Worm (Caenorhabditis elegans) whole organism, young adult: Measurements from ENCODE around the gene B0513.90.

Experiments used
- B0261.1 ChIP-seq: sonication (generic microtip); optimal IDR thresholded peaks from 2 replicates; lab custom pipeline; 2016; ENCODE audit warnings: mild to moderate bottlenecking, missing genetic modification characterization, moderate library complexity, missing compliant biosample characterization
- K12H6.12 ChIP-seq: fragments of 200-800 bp; sonication (Bioruptor generic); optimal IDR thresholded peaks from 2 replicates; lab custom pipeline; 2018; ENCODE audit warnings: mild to moderate bottlenecking, missing genetic modification characterization, missing compliant biosample characterization
- Y53F4B.3 ChIP-seq: fragments of 200-800 bp; sonication (Bioruptor generic); IDR thresholded peaks from 2 replicates; pipeline ENCODE4 v1.3.6; 2022; ENCODE audit warnings: missing genetic modification reagents, missing genetic modification characterization, missing compliant biosample characterization
- Y95B8A.8 ChIP-seq: fragments of 200-800 bp; sonication (Bioruptor generic); IDR thresholded peaks from 2 replicates; pipeline ENCODE4 v1.3.6; 2022; ENCODE audit warnings: missing genetic modification reagents, missing genetic modification characterization, missing compliant biosample characterization
- ZK185.1 ChIP-seq: sonication (generic microtip); optimal IDR thresholded peaks from 2 replicates; lab custom pipeline; 2016; ENCODE audit warnings: mild to moderate bottlenecking, missing genetic modification characterization, missing compliant biosample characterization; ENCODE audit not compliant: poor library complexity, severe bottlenecking
- akir-1 ChIP-seq: fragments of 200-800 bp; sonication (Bioruptor generic); optimal IDR thresholded peaks from 2 replicates; lab custom pipeline; 2018; ENCODE audit warnings: mild to moderate bottlenecking, missing genetic modification characterization, moderate library complexity, missing compliant biosample characterization
- atf-7 ChIP-seq: sonication (generic microtip); optimal IDR thresholded peaks from 2 replicates; lab custom pipeline; 2017; ENCODE audit warnings: mild to moderate bottlenecking, missing genetic modification characterization, missing compliant biosample characterization
- attf-3 ChIP-seq: fragments of 200-800 bp; sonication (Bioruptor generic); conservative IDR thresholded peaks from 2 replicates; pipeline ENCODE4 v1.3.6; 2022; ENCODE audit warnings: missing genetic modification reagents, missing genetic modification characterization, missing compliant biosample characterization
- attf-5 ChIP-seq: fragments of 200-800 bp; sonication (Bioruptor generic); optimal IDR thresholded peaks from 2 replicates; lab custom pipeline; 2018; ENCODE audit warnings: mild to moderate bottlenecking, missing genetic modification characterization, missing compliant biosample characterization
- attf-6 ChIP-seq: fragments of 200-800 bp; sonication (Bioruptor generic); IDR thresholded peaks from 2 replicates; pipeline ENCODE4 v1.3.6; 2022; ENCODE audit warnings: missing genetic modification reagents, missing genetic modification characterization, missing compliant biosample characterization
- cebp-2 ChIP-seq: fragments of 200-800 bp; sonication (Bioruptor generic); IDR thresholded peaks from 2 replicates; pipeline ENCODE4 v1.3.6; 2022; ENCODE audit warnings: missing genetic modification characterization, missing compliant biosample characterization
- ceh-40 ChIP-seq: fragments of 200-800 bp; sonication (Bioruptor generic); IDR thresholded peaks from 2 replicates; pipeline ENCODE4 v1.3.6; 2022; ENCODE audit warnings: missing genetic modification characterization, missing compliant biosample characterization
- dox-1 ChIP-seq: fragments of 200-800 bp; sonication (Bioruptor generic); IDR thresholded peaks from 2 replicates; pipeline ENCODE4 v1.3.6; 2022; ENCODE audit warnings: missing genetic modification reagents, missing genetic modification characterization, missing compliant biosample characterization
- dpl-1 ChIP-seq: fragments of 150-350 bp; optimal IDR thresholded peaks from 2 replicates; lab custom pipeline; 2014; ENCODE audit warnings: missing biosample characterization, missing genetic modification reagents, missing genetic modification characterization
- egl-44 ChIP-seq: fragments of 200-800 bp; sonication (Bioruptor generic); IDR thresholded peaks from 2 replicates; pipeline ENCODE4 v1.3.6; 2022; ENCODE audit warnings: missing genetic modification reagents, missing genetic modification characterization, missing compliant biosample characterization
- egrh-3 ChIP-seq: fragments of 200-800 bp; sonication (Bioruptor generic); IDR thresholded peaks from 2 replicates; pipeline ENCODE4 v1.3.6; 2022; ENCODE audit warnings: missing genetic modification reagents, missing genetic modification characterization, missing compliant biosample characterization
- let-607 ChIP-seq, 2 experiments: fragments of 200-800 bp in 1 of 2; sonication (Bioruptor generic) in 1 of 2; sonication (generic microtip) in 1 of 2; optimal IDR thresholded peaks; 2 replicates each; lab custom pipeline; 2016 to 2018; ENCODE audit warnings: mild to moderate bottlenecking in 2 of 2, missing compliant biosample characterization in 2 of 2, missing genetic modification characterization in 2 of 2, moderate library complexity in 2 of 2, missing genotype in 1 of 2
- lin-35 ChIP-seq, 3 experiments: fragments of 150-350 bp in 2 of 3; sonication (generic microtip) in 1 of 3; optimal IDR thresholded peaks; 2 replicates each; lab custom pipeline; 2014 to 2018; ENCODE audit warnings: missing biosample characterization in 3 of 3, missing genetic modification characterization in 3 of 3, missing genetic modification reagents in 3 of 3
- lin-40 ChIP-seq: sonication (generic microtip); optimal IDR thresholded peaks from 2 replicates; lab custom pipeline; 2016; ENCODE audit warnings: missing genetic modification characterization, mild to moderate bottlenecking, missing compliant biosample characterization, missing genotype, missing genetic modification reagents
- madf-6 ChIP-seq: fragments of 200-800 bp; sonication (Bioruptor generic); IDR thresholded peaks from 2 replicates; pipeline ENCODE4 v1.3.6; 2022; ENCODE audit warnings: missing genetic modification reagents, missing genetic modification characterization, missing compliant biosample characterization
- mes-4 ChIP-seq: sonication (generic microtip); optimal IDR thresholded peaks from 2 replicates; lab custom pipeline; 2016; ENCODE audit warnings: missing genotype, missing genetic modification characterization, missing compliant biosample characterization
- nfya-2 ChIP-seq: fragments of 200-800 bp; sonication (Bioruptor generic); IDR thresholded peaks from 2 replicates; pipeline ENCODE4 v1.3.6; 2022; ENCODE audit warnings: missing genetic modification reagents, missing genetic modification characterization, missing compliant biosample characterization
- nhr-90 ChIP-seq: sonication (generic microtip); optimal IDR thresholded peaks from 2 replicates; lab custom pipeline; 2016; ENCODE audit warnings: missing genotype, mild to moderate bottlenecking, missing genetic modification characterization, missing compliant biosample characterization
- pha-4 ChIP-seq: fragments of 150-350 bp; sonication (generic microtip); optimal IDR thresholded peaks from 2 replicates; lab custom pipeline; 2014; ENCODE audit warnings: missing biosample characterization, missing genetic modification reagents, missing genetic modification characterization
- sea-2 ChIP-seq: fragments of 200-800 bp; sonication (Bioruptor generic); IDR thresholded peaks from 2 replicates; pipeline ENCODE4 v1.3.6; 2022; ENCODE audit warnings: missing genetic modification characterization, missing compliant biosample characterization
- snpc-1.1 ChIP-seq: sonication (generic microtip); optimal IDR thresholded peaks from 2 replicates; lab custom pipeline; 2017; ENCODE audit warnings: missing genetic modification characterization, mild to moderate bottlenecking, missing compliant biosample characterization, antibody characterized with exemption, moderate library complexity, missing genotype, missing genetic modification reagents; ENCODE audit not compliant: insufficient read depth
- snpc-4 ChIP-seq, 5 experiments: fragments of 150-350 bp in 1 of 5; sonication (generic microtip) in 4 of 5; optimal IDR thresholded peaks; 2 replicates each; lab custom pipeline; 2014 to 2018; ENCODE audit warnings: missing genetic modification characterization in 5 of 5, missing biosample characterization in 3 of 5, antibody characterized with exemption in 2 of 5, mild to moderate bottlenecking in 2 of 5, missing compliant biosample characterization in 2 of 5, missing genotype in 2 of 5, moderate library complexity in 2 of 5, missing genetic modification reagents in 1 of 5
- unc-130 ChIP-seq: sonication (generic microtip); optimal IDR thresholded peaks from 2 replicates; lab custom pipeline; 2016; ENCODE audit warnings: missing genetic modification reagents, missing genetic modification characterization, missing compliant biosample characterization
- ztf-25 ChIP-seq: fragments of 200-800 bp; sonication (Bioruptor generic); IDR thresholded peaks from 2 replicates; pipeline ENCODE4 v1.3.6; 2022; ENCODE audit warnings: missing genetic modification reagents, missing genetic modification characterization, missing compliant biosample characterization
- ztf-26 ChIP-seq: sonication (generic microtip); optimal IDR thresholded peaks from 2 replicates; lab custom pipeline; 2017; ENCODE audit warnings: missing genetic modification characterization, missing compliant biosample characterization
- ztf-3 ChIP-seq: fragments of 200-800 bp; sonication (Bioruptor generic); optimal IDR thresholded peaks from 2 replicates; lab custom pipeline; 2018; ENCODE audit warnings: mild to moderate bottlenecking, missing genetic modification characterization, missing compliant biosample characterization
- ztf-6 ChIP-seq: fragments of 200-800 bp; sonication (Bioruptor generic); IDR thresholded peaks from 2 replicates; pipeline ENCODE4 v1.3.6; 2022; ENCODE audit warnings: missing genetic modification reagents, missing genetic modification characterization, missing compliant biosample characterization

The B0513.90 gene

ce11 chrIV:13888164-13888518 lies 21.3 kb downstream of the B0513.90 start:
- 0 out of 2 replicates have a peak, but pooled peaks have one; percentile 68 for TF ChIP-seq cebp-2
- TF ChIP-seq pha-4 (tag; lab: Kevin White, UChicago): no peak

ce11 chrIV:13893103-13893502 lies 26.2 kb downstream of the B0513.90 start:
- no peak for TF ChIP-seq attf-5
- TF ChIP-seq B0261.1 (tag; lab: Kevin White, UChicago): no peak
- TF ChIP-seq snpc-1.1 (tag; lab: Kevin White, UChicago): peak; percentile 75
- TF ChIP-seq Y95B8A.8 (GFP tag; lab: Robert Waterston, UW): no peak
- TF ChIP-seq attf-3 (GFP tag; lab: Robert Waterston, UW): no peak
- no peak for TF ChIP-seq lin-35 (GFP tag; optimal IDR thresholded peaks at IDR 0.05; lab: Kevin White, UChicago)
- no peak for TF ChIP-seq ZK185.1 (tag; lab: Kevin White, UChicago)
- TF ChIP-seq ceh-40 (GFP tag; lab: Robert Waterston, UW): no peak
- TF ChIP-seq madf-6: no peak
- TF ChIP-seq ztf-3 (GFP tag; lab: Kevin White, UChicago): no peak
- TF ChIP-seq let-607 (tag; optimal IDR thresholded peaks at IDR 0.05; lab: Kevin White, UChicago): no peak
- no peak for TF ChIP-seq unc-130 (GFP tag; lab: Kevin White, UChicago)
- TF ChIP-seq sea-2 (GFP tag; lab: Robert Waterston, UW): no peak
- peak; percentile 36 for TF ChIP-seq snpc-4 (GFP tag; optimal IDR thresholded peaks at IDR 0.05; lab: Kevin White, UChicago)
- TF ChIP-seq snpc-4 (tag; optimal IDR thresholded peaks at IDR 0.05; lab: Kevin White, UChicago): peak; percentile 88 to 95 (median 92)
- TF ChIP-seq Y53F4B.3 (GFP tag; lab: Robert Waterston, UW): no peak
- TF ChIP-seq akir-1 (GFP tag; lab: Kevin White, UChicago): no peak

- TF ChIP-seq egl-44 (GFP tag; lab: Robert Waterston, UW) (no peak), unc-130 (GFP tag; lab: Kevin White, UChicago) (no peak), snpc-1.1 (tag; lab: Kevin White, UChicago) (no peak)
Measured at ce11 chrIV:13902774-13903173, 35.9 kb downstream of the B0513.90 start, which contains the start of gene Y37A1A.3. Gene Y37A1A.3, minus strand, starts transcription at chrIV:13902874.

ce11 chrIV:13906369-13906768 lies 39.5 kb downstream of the B0513.90 start:
- TF ChIP-seq attf-6 (GFP tag; lab: Robert Waterston, UW) (0 out of 2 replicates have a peak, but pooled peaks have one; percentile 52), nhr-90 (no peak), nfya-2 (GFP tag; lab: Robert Waterston, UW) (no peak), atf-7 (no peak), ztf-6 (GFP tag; lab: Robert Waterston, UW) (no peak)

ce11 chrIV:13910013-13910412 lies 43.2 kb downstream of the B0513.90 start:
- TF ChIP-seq egrh-3 (GFP tag; lab: Robert Waterston, UW): peak; percentile 97
- TF ChIP-seq, all 124 proteins: peak for 1; not testable (repeated sequence) for 123

ce11 chrIV:13910931-13911330 lies 44.1 kb downstream of the B0513.90 start:
- TF ChIP-seq attf-5 (no peak), ztf-26 (tag; lab: Kevin White, UChicago) (no peak), lin-40 (peak; percentile 27)

ce11 chrIV:13912929-13913328 lies 46.1 kb downstream of the B0513.90 start, which contains the start of gene Y37A1A.2:
Gene Y37A1A.2, minus strand, starts transcription at chrIV:13913029.
- 0 out of 2 replicates have a peak, but pooled peaks have one; percentile 51 for TF ChIP-seq attf-6 (GFP tag; lab: Robert Waterston, UW)
- TF ChIP-seq dpl-1: no peak
- no peak for TF ChIP-seq mes-4 (tag; lab: Kevin White, UChicago)
- no peak for TF ChIP-seq ztf-25
- TF ChIP-seq K12H6.12: no peak
- TF ChIP-seq dox-1 (GFP tag; lab: Robert Waterston, UW): no peak
- no peak for TF ChIP-seq Y95B8A.8 (GFP tag; lab: Robert Waterston, UW)
- TF ChIP-seq pha-4 (tag; lab: Kevin White, UChicago): no peak
- TF ChIP-seq, all 124 proteins: peak for 1
